Worm (Caenorhabditis elegans) whole organism, late embryonic: ENCODE measurements around the gene Y61B8A.6.

ENCODE experiments used
- C08G9.2 ChIP-seq: sonication (generic microtip); optimal IDR thresholded peaks from 2 replicates; lab custom pipeline; 2016; ENCODE audit warnings: mild to moderate bottlenecking, missing genetic modification characterization, moderate library complexity, missing compliant biosample characterization
- C38D4.7 ChIP-seq: fragments of 200-800 bp; sonication (Bioruptor generic); optimal IDR thresholded peaks from 2 replicates; lab custom pipeline; 2018; ENCODE audit warnings: mild to moderate bottlenecking, missing genetic modification characterization, moderate library complexity, missing compliant biosample characterization
- K02D7.2 ChIP-seq: sonication (generic microtip); optimal IDR thresholded peaks from 2 replicates; lab custom pipeline; 2017; ENCODE audit warnings: mild to moderate bottlenecking, missing genetic modification characterization, missing compliant biosample characterization
- K09A11.1 ChIP-seq: sonication (generic microtip); optimal IDR thresholded peaks from 2 replicates; lab custom pipeline; 2017; ENCODE audit warnings: antibody characterized with exemption, mild to moderate bottlenecking, missing genetic modification characterization, missing compliant biosample characterization; ENCODE audit not compliant: insufficient read depth
- ahr-1 ChIP-seq: sonication (generic microtip); optimal IDR thresholded peaks from 2 replicates; lab custom pipeline; 2016; ENCODE audit warnings: missing genetic modification characterization, missing compliant biosample characterization
- ceh-22 ChIP-seq: sonication (generic microtip); optimal IDR thresholded peaks from 2 replicates; lab custom pipeline; 2017; ENCODE audit warnings: missing biosample characterization, missing genetic modification characterization
- ceh-30 ChIP-seq: fragments of 150-350 bp; optimal IDR thresholded peaks from 2 replicates; lab custom pipeline; 2014; ENCODE audit warnings: missing biosample characterization, missing genetic modification characterization
- ceh-48 ChIP-seq: sonication (generic microtip); optimal IDR thresholded peaks from 2 replicates; lab custom pipeline; 2016; ENCODE audit warnings: missing genetic modification characterization, inconsistent platforms, missing compliant biosample characterization
- ceh-6 ChIP-seq: fragments of 200-800 bp; sonication (Bioruptor generic); optimal IDR thresholded peaks from 2 replicates; lab custom pipeline; 2018; ENCODE audit warnings: mild to moderate bottlenecking, missing genetic modification characterization, missing compliant biosample characterization
- dmd-4 ChIP-seq: sonication (generic microtip); optimal IDR thresholded peaks from 2 replicates; lab custom pipeline; 2016; ENCODE audit warnings: borderline replicate concordance, missing genetic modification characterization, missing compliant biosample characterization
- dve-1 ChIP-seq: sonication (generic microtip); optimal IDR thresholded peaks from 2 replicates; lab custom pipeline; 2017; ENCODE audit warnings: antibody characterized with exemption, mild to moderate bottlenecking, missing genetic modification characterization, missing compliant biosample characterization
- elt-2 ChIP-seq: sonication (generic microtip); optimal IDR thresholded peaks from 2 replicates; lab custom pipeline; 2016; ENCODE audit warnings: missing genetic modification reagents, missing genetic modification characterization, missing compliant biosample characterization
- elt-4 ChIP-seq: sonication (generic microtip); optimal IDR thresholded peaks from 2 replicates; lab custom pipeline; 2016; ENCODE audit warnings: missing genetic modification characterization, missing compliant biosample characterization
- ets-4 ChIP-seq: sonication (generic microtip); optimal IDR thresholded peaks from 2 replicates; lab custom pipeline; 2016; ENCODE audit warnings: missing genetic modification characterization, missing compliant biosample characterization
- fax-1 ChIP-seq: sonication (generic microtip); optimal IDR thresholded peaks from 2 replicates; lab custom pipeline; 2016; ENCODE audit warnings: missing genotype, missing genetic modification characterization, missing compliant biosample characterization
- fkh-6 ChIP-seq: sonication (generic microtip); optimal IDR thresholded peaks from 2 replicates; lab custom pipeline; 2016; ENCODE audit warnings: missing genetic modification characterization, missing compliant biosample characterization
- hlh-13 ChIP-seq: fragments of 200-800 bp; sonication (Bioruptor generic); optimal IDR thresholded peaks from 2 replicates; lab custom pipeline; 2018; ENCODE audit warnings: mild to moderate bottlenecking, missing genetic modification characterization, missing compliant biosample characterization
- hlh-8 ChIP-seq: sonication (generic microtip); optimal IDR thresholded peaks from 2 replicates; lab custom pipeline; 2016; ENCODE audit warnings: missing genotype, missing genetic modification characterization, missing compliant biosample characterization
- lin-11 ChIP-seq: fragments of 200-800 bp; sonication (Bioruptor generic); optimal IDR thresholded peaks from 2 replicates; lab custom pipeline; 2018; ENCODE audit warnings: mild to moderate bottlenecking, missing genetic modification characterization, missing compliant biosample characterization
- mec-3 ChIP-seq: sonication (generic microtip); optimal IDR thresholded peaks from 2 replicates; lab custom pipeline; 2016; ENCODE audit warnings: borderline replicate concordance, missing genetic modification characterization, missing compliant biosample characterization
- nfya-1 ChIP-seq: sonication (generic microtip); optimal IDR thresholded peaks from 2 replicates; lab custom pipeline; 2017; ENCODE audit warnings: missing genetic modification characterization, mild to moderate bottlenecking, missing compliant biosample characterization, antibody characterized with exemption, moderate library complexity
- nhr-11 ChIP-seq: fragments of 150-350 bp; optimal IDR thresholded peaks from 2 replicates; lab custom pipeline; 2014; ENCODE audit warnings: missing biosample characterization, missing genetic modification characterization
- nhr-232 ChIP-seq: sonication (generic microtip); optimal IDR thresholded peaks from 2 replicates; lab custom pipeline; 2016; ENCODE audit warnings: missing genetic modification characterization, missing compliant biosample characterization
- npax-4 ChIP-seq: sonication (generic microtip); optimal IDR thresholded peaks from 2 replicates; lab custom pipeline; 2016; ENCODE audit warnings: missing genetic modification characterization, missing compliant biosample characterization
- odd-2 ChIP-seq: sonication (generic microtip); optimal IDR thresholded peaks from 2 replicates; lab custom pipeline; 2017; ENCODE audit warnings: antibody characterized with exemption, mild to moderate bottlenecking, missing genetic modification characterization, missing compliant biosample characterization
- pat-9 ChIP-seq: fragments of 200-800 bp; sonication (Bioruptor generic); optimal IDR thresholded peaks from 2 replicates; lab custom pipeline; 2018; ENCODE audit warnings: mild to moderate bottlenecking, missing genetic modification characterization, moderate library complexity, missing compliant biosample characterization
- pha-2 ChIP-seq: sonication (generic microtip); optimal IDR thresholded peaks from 2 replicates; lab custom pipeline; 2017; ENCODE audit warnings: mild to moderate bottlenecking, missing genetic modification characterization, missing compliant biosample characterization
- pros-1 ChIP-seq: fragments of 150-350 bp; optimal IDR thresholded peaks from 2 replicates; lab custom pipeline; 2014; ENCODE audit warnings: missing biosample characterization, missing genetic modification reagents, missing genetic modification characterization
- sdc-2 ChIP-seq: sonication (generic microtip); optimal IDR thresholded peaks from 2 replicates; lab custom pipeline; 2016; ENCODE audit warnings: missing genotype, missing genetic modification characterization, missing compliant biosample characterization
- sox-4 ChIP-seq: sonication (generic microtip); optimal IDR thresholded peaks from 2 replicates; lab custom pipeline; 2017; ENCODE audit warnings: mild to moderate bottlenecking, missing genetic modification characterization, inconsistent platforms, missing compliant biosample characterization
- tbx-7 ChIP-seq: sonication (generic microtip); optimal IDR thresholded peaks from 2 replicates; lab custom pipeline; 2016; ENCODE audit warnings: missing genotype, missing genetic modification characterization, missing compliant biosample characterization
- ttx-3 ChIP-seq: sonication (generic microtip); optimal IDR thresholded peaks from 2 replicates; lab custom pipeline; 2016; ENCODE audit warnings: missing genetic modification reagents, missing genetic modification characterization, missing compliant biosample characterization
- unc-3 ChIP-seq, 2 experiments: fragments of 200-800 bp in 1 of 2; sonication (Bioruptor generic) in 1 of 2; sonication (generic microtip) in 1 of 2; conservative IDR thresholded peaks in 1 of 2; optimal IDR thresholded peaks in 1 of 2; 2 replicates each; pipeline versions ENCODE4 v1.3.6 to Lab custom; 2016 to 2022; ENCODE audit warnings: missing compliant biosample characterization in 2 of 2, missing genetic modification characterization in 2 of 2, missing genetic modification reagents in 1 of 2
- unc-86 ChIP-seq: sonication (generic microtip); optimal IDR thresholded peaks from 2 replicates; lab custom pipeline; 2016; ENCODE audit warnings: missing genetic modification characterization, missing compliant biosample characterization
- zip-5 ChIP-seq: sonication (generic microtip); optimal IDR thresholded peaks from 2 replicates; lab custom pipeline; 2016; ENCODE audit warnings: missing genetic modification characterization, missing compliant biosample characterization

Gene Y61B8A.6

DNA sequence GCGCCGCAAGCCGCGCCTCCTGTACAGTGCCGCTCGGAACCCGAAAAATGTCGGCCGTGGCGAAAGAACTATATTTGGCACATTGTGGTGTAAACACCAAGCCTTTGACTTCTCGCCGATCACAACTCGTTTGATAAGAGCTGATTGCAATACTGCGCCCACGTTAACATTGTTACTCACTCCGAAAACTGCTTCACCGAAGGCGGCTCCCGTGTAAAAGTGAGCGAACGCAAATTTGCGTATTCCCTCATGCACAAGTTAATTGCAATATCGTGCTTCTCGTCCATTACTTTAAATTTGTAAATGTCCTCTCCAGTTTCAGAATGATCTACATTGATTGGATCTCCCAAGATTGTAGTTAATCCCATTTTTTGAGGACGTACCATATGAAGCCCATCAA is 32.4 kb downstream of the Y61B8A.6 start:
- no peak for TF ChIP-seq ceh-6 (GFP tag; lab: Kevin White, UChicago)
- TF ChIP-seq ahr-1 (tag; lab: Kevin White, UChicago), result no peak
- no peak for TF ChIP-seq sdc-2 (tag; lab: Kevin White, UChicago)
- TF ChIP-seq sox-4 (tag; lab: Kevin White, UChicago), result no peak
- no peak for TF ChIP-seq npax-4 (tag; lab: Kevin White, UChicago)

DNA sequence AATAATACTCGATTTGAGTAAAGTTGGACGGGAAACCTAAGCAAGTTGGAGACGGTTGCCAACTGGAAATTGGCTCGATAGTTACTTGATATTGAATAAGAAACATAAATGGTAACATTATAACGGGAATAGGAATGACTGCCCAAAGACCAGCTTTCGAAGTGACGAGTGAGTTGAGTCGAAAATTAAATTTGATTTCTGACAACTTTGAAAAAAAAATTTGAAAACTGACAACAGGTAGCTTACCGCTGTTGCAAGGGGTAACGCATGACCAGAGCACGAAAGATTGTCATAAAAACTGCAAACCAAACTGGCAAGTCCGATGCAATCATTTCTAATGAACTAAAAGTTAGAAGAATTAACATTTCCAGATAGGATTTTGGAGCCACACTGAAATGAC is 41.0 kb downstream of the Y61B8A.6 start:
- TF ChIP-seq elt-2 (tag; lab: Kevin White, UChicago) (no peak), pros-1 (no peak), tbx-7 (tag; lab: Kevin White, UChicago) (no peak), ahr-1 (tag; lab: Kevin White, UChicago) (no peak), nfya-1 (tag; lab: Kevin White, UChicago) (no peak), pha-2 (no peak), zip-5 (no peak)

DNA sequence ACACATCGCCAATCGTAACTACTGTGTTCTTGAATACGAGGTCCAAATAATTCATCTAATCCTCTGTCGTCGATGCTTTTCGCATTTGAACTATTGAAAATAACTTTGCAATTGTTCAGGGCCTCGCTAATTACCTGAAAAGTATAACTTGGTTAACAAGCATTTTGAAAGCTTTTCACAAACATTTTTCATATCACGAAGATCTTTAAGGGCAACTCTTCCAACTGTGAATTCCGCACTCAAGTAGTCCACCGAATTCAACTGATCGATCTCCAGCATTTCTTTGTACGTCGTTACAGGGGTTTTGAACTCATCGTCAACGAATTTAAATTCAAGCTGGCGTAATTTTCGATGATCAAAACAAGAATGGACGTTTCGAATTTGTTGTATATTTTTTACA is 44.7 kb downstream of the Y61B8A.6 start:
- TF ChIP-seq C38D4.7 (GFP tag; lab: Kevin White, UChicago), result no peak
- TF ChIP-seq nhr-232 (tag; lab: Kevin White, UChicago), result no peak
- no peak for TF ChIP-seq ets-4 (tag; lab: Kevin White, UChicago)
- no peak for TF ChIP-seq nhr-11
- no peak for TF ChIP-seq hlh-13 (GFP tag; lab: Kevin White, UChicago)
- TF ChIP-seq unc-86 (tag; lab: Kevin White, UChicago), result no peak
- no peak for TF ChIP-seq pha-2

DNA sequence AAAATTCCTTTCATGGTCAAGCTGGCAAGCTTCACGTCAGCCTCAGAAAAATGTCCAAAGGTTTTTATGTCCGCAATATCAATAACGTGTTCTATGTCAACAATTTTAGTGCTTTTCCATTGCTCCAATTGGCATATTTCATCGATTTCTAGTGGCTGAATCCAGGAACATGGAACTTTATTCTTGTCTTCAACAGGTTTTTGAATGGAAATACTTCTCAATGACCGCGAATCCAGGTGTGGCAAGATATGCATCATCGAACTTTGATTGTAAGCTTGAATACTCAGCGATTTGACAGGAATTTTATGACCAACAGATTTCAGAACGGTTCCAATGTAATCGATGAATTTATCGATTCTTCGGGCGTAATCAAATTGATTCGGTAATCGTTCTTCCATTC is 46.9 kb downstream of the Y61B8A.6 start:
- TF ChIP-seq K02D7.2 (tag; lab: Kevin White, UChicago) (no peak), ceh-48 (tag; lab: Kevin White, UChicago) (no peak), pat-9 (tag; lab: Kevin White, UChicago) (no peak), ahr-1 (tag; lab: Kevin White, UChicago) (no peak), nhr-232 (tag; lab: Kevin White, UChicago) (no peak), ceh-22 (no peak), dve-1 (no peak), C38D4.7 (GFP tag; lab: Kevin White, UChicago) (no peak), mec-3 (no peak), hlh-13 (GFP tag; lab: Kevin White, UChicago) (no peak), odd-2 (tag; lab: Kevin White, UChicago) (no peak), C08G9.2 (tag; lab: Kevin White, UChicago) (no peak), elt-4 (tag; lab: Kevin White, UChicago) (no peak)
- TF ChIP-seq, all 69 proteins: peak for 0

DNA sequence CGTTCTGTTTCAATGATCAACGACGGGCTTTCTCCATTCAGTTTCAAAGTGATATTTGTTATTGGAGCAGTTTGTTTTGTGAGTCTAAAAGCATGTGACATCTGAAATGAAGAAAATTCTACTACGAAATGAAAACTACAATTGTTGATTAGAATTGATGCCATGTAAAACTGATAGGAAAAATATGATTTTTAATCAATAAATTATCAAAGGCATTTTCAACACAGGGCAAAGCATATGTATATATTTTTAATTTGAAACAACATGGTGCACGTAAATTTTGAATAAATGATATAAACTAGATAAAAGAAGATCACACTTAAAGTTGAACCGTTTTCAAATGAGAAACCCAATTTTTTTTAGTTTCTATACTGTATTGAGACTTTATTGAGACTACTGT is 49.7 kb downstream of the Y61B8A.6 start, which contains the start of gene K10G4.5:
K10G4.5 (minus strand) TSS at position 101 of the 400 bp plus-strand sequence.
- TF ChIP-seq ceh-6 (GFP tag; lab: Kevin White, UChicago) (no peak), unc-86 (tag; lab: Kevin White, UChicago) (no peak), hlh-8 (no peak), ceh-22 (no peak), dmd-4 (tag; lab: Kevin White, UChicago) (no peak), K09A11.1 (no peak), ttx-3 (tag; lab: Kevin White, UChicago) (no peak), mec-3 (no peak), fkh-6 (tag; lab: Kevin White, UChicago) (no peak), unc-3 (GFP tag; conservative IDR thresholded peaks at IDR 0.05; lab: Robert Waterston, UW) (no peak), unc-3 (tag; optimal IDR thresholded peaks at IDR 0.05; lab: Kevin White, UChicago) (no peak), ceh-30 (tag; lab: Kevin White, UChicago) (no peak), lin-11 (no peak), fax-1 (tag; lab: Kevin White, UChicago) (no peak)
- TF ChIP-seq, all 69 proteins: peak for 0
